Fruit fly (Drosophila melanogaster) whole organism, embryonic: ENCODE data around the gene gpp.

Experiments
- CG10366 ChIP-seq: fragments of 200-800 bp; sonication (Bioruptor generic); IDR thresholded peaks from 2 replicates; pipeline ENCODE4 v1.3.6; 2022; ENCODE audit warnings: missing biosample characterization, missing genetic modification characterization
- CG10462 ChIP-seq: fragments of 200-800 bp; sonication (Bioruptor generic); optimal IDR thresholded peaks from 2 replicates; lab custom pipeline; 2016; ENCODE audit warnings: missing biosample characterization, missing genetic modification characterization
- CG11247 ChIP-seq: fragments of 200-800 bp; sonication (Bioruptor generic); IDR thresholded peaks from 2 replicates; pipeline ENCODE4 v1.3.6; 2022; ENCODE audit warnings: missing biosample characterization, missing genetic modification characterization
- CG11695 ChIP-seq: fragments of 200-800 bp; sonication (Bioruptor generic); IDR thresholded peaks from 3 replicates; pipeline ENCODE4 v1.3.6; 2022; ENCODE audit warnings: missing biosample characterization, missing genetic modification characterization
- CG12744 ChIP-seq: fragments of 200-800 bp; sonication (Bioruptor generic); optimal IDR thresholded peaks from 2 replicates; lab custom pipeline; 2016; ENCODE audit warnings: missing biosample characterization, missing genetic modification characterization
- CG1529 ChIP-seq: fragments of 200-800 bp; sonication (Bioruptor generic); optimal IDR thresholded peaks from 3 replicates; lab custom pipeline; 2018; ENCODE audit warnings: missing biosample characterization, missing genetic modification characterization
- CG16813 ChIP-seq: fragments of 200-800 bp; sonication (Bioruptor generic); IDR thresholded peaks from 3 replicates; pipeline ENCODE4 v1.3.6; 2022; ENCODE audit warnings: missing biosample characterization, missing genetic modification characterization; ENCODE audit not compliant: partially characterized antibody
- CG17802 ChIP-seq: fragments of 200-800 bp; sonication (Bioruptor generic); optimal IDR thresholded peaks from 2 replicates; lab custom pipeline; 2018; ENCODE audit warnings: missing biosample characterization, mild to moderate bottlenecking, missing genetic modification characterization, moderate library complexity
- CG2678 ChIP-seq: fragments of 200-800 bp; sonication (Bioruptor generic); optimal IDR thresholded peaks from 3 replicates; lab custom pipeline; 2019; ENCODE audit warnings: missing biosample characterization, mild to moderate bottlenecking, missing genetic modification characterization, moderate library complexity
- CG32767 ChIP-seq: fragments of 200-800 bp; sonication (Bioruptor generic); IDR thresholded peaks from 2 replicates; pipeline ENCODE4 v1.3.6; 2022; ENCODE audit warnings: missing biosample characterization, missing genetic modification characterization
- CG34422 ChIP-seq: fragments of 200-800 bp; sonication (Bioruptor generic); IDR thresholded peaks from 3 replicates; pipeline ENCODE4 v1.3.6; 2022; ENCODE audit warnings: missing biosample characterization, missing genetic modification characterization
- CG4282 ChIP-seq: fragments of 200-800 bp; sonication (Bioruptor generic); optimal IDR thresholded peaks from 2 replicates; lab custom pipeline; 2016; ENCODE audit warnings: missing biosample characterization, missing genetic modification characterization
- CG5953 ChIP-seq: fragments of 200-800 bp; sonication (Bioruptor generic); IDR thresholded peaks from 2 replicates; pipeline ENCODE4 v1.3.6; 2022; ENCODE audit warnings: missing biosample characterization, missing genetic modification characterization
- CG8089 ChIP-seq: fragments of 200-800 bp; sonication (Bioruptor generic); optimal IDR thresholded peaks from 3 replicates; lab custom pipeline; 2016; ENCODE audit warnings: missing biosample characterization, missing genetic modification characterization
- D19A ChIP-seq: fragments of 200-800 bp; optimal IDR thresholded peaks from 3 replicates; lab custom pipeline; 2019; ENCODE audit warnings: missing biosample characterization, mild to moderate bottlenecking, missing genetic modification characterization, moderate library complexity
- Fer3 ChIP-seq: fragments of 200-800 bp; sonication (Bioruptor generic); optimal IDR thresholded peaks from 2 replicates; lab custom pipeline; 2018; ENCODE audit warnings: missing biosample characterization, mild to moderate bottlenecking, missing genetic modification characterization, moderate library complexity
- Hmr ChIP-seq: fragments of 200-800 bp; sonication (Bioruptor generic); optimal IDR thresholded peaks from 3 replicates; lab custom pipeline; 2017; ENCODE audit warnings: mild to moderate bottlenecking, missing biosample characterization, missing genetic modification reagents, missing genetic modification characterization
- Hsf ChIP-seq: fragments of 200-800 bp; sonication (Bioruptor generic); optimal IDR thresholded peaks from 3 replicates; lab custom pipeline; 2016; ENCODE audit warnings: missing biosample characterization, missing genetic modification characterization
- Jarid2 ChIP-seq: fragments of 200-800 bp; sonication (Bioruptor generic); optimal IDR thresholded peaks from 3 replicates; lab custom pipeline; 2017; ENCODE audit warnings: mild to moderate bottlenecking, missing biosample characterization, missing genetic modification reagents, missing genetic modification characterization
- Lhr ChIP-seq: fragments of 200-800 bp; sonication (Bioruptor generic); optimal IDR thresholded peaks from 3 replicates; lab custom pipeline; 2017; ENCODE audit warnings: mild to moderate bottlenecking, missing biosample characterization, missing genetic modification reagents, missing genetic modification characterization
- Med ChIP-seq: fragments of 200-800 bp; sonication (Bioruptor generic); peaks from one replicate; lab custom pipeline; 2016; ENCODE audit warnings: missing biosample characterization, missing genetic modification characterization, mild to moderate bottlenecking, inconsistent platforms, moderate library complexity
- Nf-YA ChIP-seq: fragments of 200-800 bp; sonication (Bioruptor generic); IDR thresholded peaks from 2 replicates; pipeline ENCODE4 v1.3.6; 2022; ENCODE audit warnings: missing biosample characterization, missing genetic modification characterization
- Sry-β ChIP-seq: fragments of 200-800 bp; sonication (Bioruptor generic); optimal IDR thresholded peaks from 2 replicates; lab custom pipeline; 2018; ENCODE audit warnings: missing biosample characterization, mild to moderate bottlenecking, missing genetic modification characterization, moderate library complexity
- ap ChIP-seq: fragments of 200-800 bp; sonication (Bioruptor generic); IDR thresholded peaks from 2 replicates; pipeline ENCODE4 v1.3.6; 2022; ENCODE audit warnings: missing biosample characterization, missing genetic modification characterization
- bbx ChIP-seq: fragments of 200-800 bp; sonication (Bioruptor generic); IDR thresholded peaks from 2 replicates; pipeline ENCODE4 v1.3.6; 2022; ENCODE audit warnings: missing biosample characterization, missing genetic modification characterization; ENCODE audit not compliant: partially characterized antibody
- cg ChIP-seq: fragments of 200-800 bp; sonication (Bioruptor generic); optimal IDR thresholded peaks from 3 replicates; lab custom pipeline; 2019; ENCODE audit warnings: missing biosample characterization, mild to moderate bottlenecking, missing genetic modification characterization, moderate library complexity
- chinmo ChIP-seq: fragments of 200-800 bp; sonication (Bioruptor generic); IDR thresholded peaks from 4 replicates; pipeline ENCODE4 v1.3.6; 2022; ENCODE audit warnings: missing biosample characterization, missing genetic modification characterization; ENCODE audit not compliant: partially characterized antibody
- chn ChIP-seq: fragments of 200-800 bp; sonication (Bioruptor generic); optimal IDR thresholded peaks from 2 replicates; lab custom pipeline; 2016; ENCODE audit warnings: missing biosample characterization, missing genetic modification characterization
- ci ChIP-seq: fragments of 200-800 bp; sonication (Bioruptor generic); IDR thresholded peaks from 3 replicates; pipeline ENCODE4 v1.3.6; 2022; ENCODE audit warnings: missing biosample characterization, missing genetic modification characterization
- crol ChIP-seq: fragments of 200-800 bp; sonication (Bioruptor generic); IDR thresholded peaks from 2 replicates; pipeline ENCODE4 v1.3.6; 2022; ENCODE audit warnings: missing biosample characterization, missing genetic modification characterization
- danr ChIP-seq: fragments of 200-800 bp; sonication (Bioruptor generic); IDR thresholded peaks from 2 replicates; pipeline ENCODE4 v1.3.6; 2022; ENCODE audit warnings: missing biosample characterization, missing genetic modification characterization
- esg ChIP-seq: fragments of 200-800 bp; sonication (Bioruptor generic); conservative IDR thresholded peaks from 2 replicates; pipeline ENCODE4 v1.3.6; 2022; ENCODE audit warnings: missing biosample characterization, missing genetic modification characterization
- hth ChIP-seq: fragments of >200 bp; optimal IDR thresholded peaks from 2 replicates; lab custom pipeline; 2017; ENCODE audit warnings: inconsistent platforms
- kah ChIP-seq: fragments of 200-800 bp; sonication (Bioruptor generic); optimal IDR thresholded peaks from 2 replicates; lab custom pipeline; 2018; ENCODE audit warnings: missing biosample characterization, mild to moderate bottlenecking, missing genetic modification characterization
- luna ChIP-seq: fragments of 200-800 bp; sonication (Bioruptor generic); optimal IDR thresholded peaks from 2 replicates; lab custom pipeline; 2016; ENCODE audit warnings: missing biosample characterization, missing genetic modification characterization
- onecut ChIP-seq: fragments of 200-800 bp; sonication (Bioruptor generic); IDR thresholded peaks from 2 replicates; pipeline ENCODE4 v1.3.6; 2022; ENCODE audit warnings: missing biosample characterization, missing genetic modification characterization
- pb ChIP-seq: fragments of 200-800 bp; sonication (Bioruptor generic); optimal IDR thresholded peaks from 3 replicates; lab custom pipeline; 2016; ENCODE audit warnings: missing biosample characterization, missing genetic modification characterization
- pfk ChIP-seq: fragments of 200-800 bp; sonication (Bioruptor generic); optimal IDR thresholded peaks from 2 replicates; lab custom pipeline; 2018; ENCODE audit warnings: missing biosample characterization, mild to moderate bottlenecking, missing genetic modification characterization, moderate library complexity
- run ChIP-seq: fragments of 200-800 bp; sonication (Bioruptor generic); optimal IDR thresholded peaks from 3 replicates; lab custom pipeline; 2018; ENCODE audit warnings: missing biosample characterization, mild to moderate bottlenecking, missing genetic modification characterization
- scrt ChIP-seq: fragments of 200-800 bp; sonication (Bioruptor generic); optimal IDR thresholded peaks from 2 replicates; lab custom pipeline; 2018; ENCODE audit warnings: missing biosample characterization, mild to moderate bottlenecking, missing genetic modification characterization, moderate library complexity
- sqz ChIP-seq: fragments of 200-800 bp; sonication (Bioruptor generic); optimal IDR thresholded peaks from 3 replicates; lab custom pipeline; 2018; ENCODE audit warnings: missing biosample characterization, mild to moderate bottlenecking, missing genetic modification characterization
- sr ChIP-seq: fragments of 200-800 bp; sonication (Bioruptor generic); IDR thresholded peaks from 3 replicates; pipeline ENCODE4 v1.3.6; 2022; ENCODE audit warnings: missing biosample characterization, missing genetic modification characterization
- vvl ChIP-seq: fragments of 200-800 bp; sonication (Bioruptor generic); IDR thresholded peaks from 2 replicates; pipeline ENCODE4 v1.3.6; 2022; ENCODE audit warnings: missing biosample characterization, missing genetic modification characterization
- wek ChIP-seq: fragments of 200-800 bp; sonication (Bioruptor generic); optimal IDR thresholded peaks from 3 replicates; lab custom pipeline; 2018; ENCODE audit warnings: missing biosample characterization, mild to moderate bottlenecking, missing genetic modification characterization, moderate library complexity
- zen ChIP-seq: fragments of 200-800 bp; sonication (Bioruptor generic); optimal IDR thresholded peaks from 3 replicates; lab custom pipeline; 2018; ENCODE audit warnings: missing biosample characterization, mild to moderate bottlenecking, missing genetic modification characterization, moderate library complexity

The gpp gene

dm6 chr3R:6433885-6434284, 27.2 kb downstream of the gpp start (continued):
- no peak for TF ChIP-seq esg (GFP tag; lab: Robert Waterston, UW)
- TF ChIP-seq CG11247: no peak
- TF ChIP-seq CG11695 (GFP tag; lab: Robert Waterston, UW): 0 out of 3 replicates have a peak, but pooled peaks have one; percentile 24
- TF ChIP-seq CG4282 (GFP tag; lab: Kevin White, UChicago): no peak
- TF ChIP-seq Hmr: peak; percentile 27
- TF ChIP-seq Hsf (GFP tag; lab: Kevin White, UChicago): no peak
- TF ChIP-seq ci (GFP tag; lab: Robert Waterston, UW): no peak
- TF ChIP-seq ap (GFP tag; lab: Robert Waterston, UW): no peak
- no peak for TF ChIP-seq bbx (GFP tag; lab: Robert Waterston, UW)
- no peak for TF ChIP-seq wek
- no peak for TF ChIP-seq Nf-YA (GFP tag; lab: Robert Waterston, UW)
- no peak for TF ChIP-seq danr (GFP tag; lab: Robert Waterston, UW)
- no peak for TF ChIP-seq chn (GFP tag; lab: Kevin White, UChicago)

- TF ChIP-seq crol (GFP tag; lab: Robert Waterston, UW) (peak; percentile 29), ci (GFP tag; lab: Robert Waterston, UW) (0 out of 3 replicates have a peak, but pooled peaks have one; percentile 44), Hsf (GFP tag; lab: Kevin White, UChicago) (no peak), scrt (GFP tag; lab: Kevin White, UChicago) (peak; percentile 66), CG5953 (GFP tag; lab: Robert Waterston, UW) (no peak), cg (GFP tag; lab: Kevin White, UChicago) (peak; percentile 26), Jarid2 (GFP tag; lab: Kevin White, UChicago) (no peak), pb (GFP tag; lab: Kevin White, UChicago) (no peak), Med (GFP tag; lab: Kevin White, UChicago) (peak; percentile 67), onecut (GFP tag; lab: Robert Waterston, UW) (peak; percentile 79), kah (GFP tag; lab: Kevin White, UChicago) (no peak), CG32767 (peak; percentile 64), CG12744 (GFP tag; lab: Kevin White, UChicago) (no peak), chinmo (GFP tag; lab: Robert Waterston, UW) (0 out of 4 replicates have a peak, but pooled peaks have one; percentile 26), CG34422 (GFP tag; lab: Robert Waterston, UW) (peak; percentile 28; the same call in 1 of the 3 replicates)
These were observed 28.6 kb downstream of the gpp start for dm6 chr3R:6435219-6435618.

- TF ChIP-seq CG1529 (GFP tag; lab: Kevin White, UChicago) (no peak), onecut (GFP tag; lab: Robert Waterston, UW) (peak; percentile 92), Sry-β (GFP tag; lab: Kevin White, UChicago) (no peak), sqz (GFP tag; lab: Kevin White, UChicago) (peak; percentile 67), vvl (GFP tag; lab: Robert Waterston, UW) (peak; percentile 72; the same call in 1 of the 2 replicates), luna (no peak), sr (GFP tag; lab: Robert Waterston, UW) (0 out of 3 replicates have a peak, but pooled peaks have one; percentile 13), D19A (tag; lab: Kevin White, UChicago) (no peak)
These were observed 29.2 kb downstream of the gpp start for dm6 chr3R:6435761-6436318.

- TF ChIP-seq CG10462 (GFP tag; lab: Kevin White, UChicago) (no peak), Lhr (GFP tag; lab: Kevin White, UChicago) (no peak), Jarid2 (GFP tag; lab: Kevin White, UChicago) (no peak), CG2678 (tag; lab: Kevin White, UChicago) (no peak), Fer3 (tag; lab: Kevin White, UChicago) (no peak), crol (GFP tag; lab: Robert Waterston, UW) (no peak), CG17802 (tag; lab: Kevin White, UChicago) (no peak), CG8089 (GFP tag; lab: Kevin White, UChicago) (no peak), CG16813 (GFP tag; lab: Robert Waterston, UW) (peak; percentile 19; the same call in 1 of the 3 replicates), pfk (GFP tag; lab: Kevin White, UChicago) (peak; percentile 29), CG10366 (GFP tag; lab: Robert Waterston, UW) (no peak), run (tag; lab: Kevin White, UChicago) (no peak), zen (no peak), bbx (GFP tag; lab: Robert Waterston, UW) (peak; percentile 35; the same call in 1 of the 2 replicates), hth (lab: Kevin White, UChicago) (no peak)
These were observed 30.0 kb downstream of the gpp start for dm6 chr3R:6436643-6437042.
